Fruit fly (Drosophila melanogaster) whole organism, wandering third instar larva: ENCODE data around the gene CG17746.
A peak's percentile ranks its signal among the peaks of the same experiment; 100 is the strongest.

Experiments
- Abd-B ChIP-seq: fragments of >200 bp; optimal IDR thresholded peaks from 2 replicates; lab custom pipeline; 2017; ENCODE audit warnings: missing biosample characterization, missing genetic modification characterization
- CG32264 ChIP-seq: fragments of 200-800 bp; sonication (Bioruptor generic); optimal IDR thresholded peaks from 2 replicates; lab custom pipeline; 2016; ENCODE audit warnings: missing biosample characterization, missing genetic modification characterization
- CG9705 ChIP-seq: fragments of 200-800 bp; sonication (Bioruptor generic); optimal IDR thresholded peaks from 2 replicates; lab custom pipeline; 2018; ENCODE audit warnings: missing biosample characterization, mild to moderate bottlenecking, missing genetic modification characterization
- CrebA ChIP-seq: fragments of 200-800 bp; sonication (Bioruptor generic); optimal IDR thresholded peaks from 2 replicates; lab custom pipeline; 2016; ENCODE audit warnings: missing biosample characterization, mild to moderate bottlenecking, missing genetic modification characterization, borderline replicate concordance
- Dfd ChIP-seq: fragments of >200 bp; optimal IDR thresholded peaks from 2 replicates; lab custom pipeline; 2017; ENCODE audit warnings: missing biosample characterization, missing genetic modification characterization
- Dif ChIP-seq: fragments of 200-275, 200-300 bp; sonication (Bioruptor generic); optimal IDR thresholded peaks from 2 replicates; lab custom pipeline; 2018; ENCODE audit warnings: missing biosample characterization, missing genetic modification characterization; ENCODE audit not compliant: partially characterized antibody
- GATAd ChIP-seq: sonication (Bioruptor generic); optimal IDR thresholded peaks from 2 replicates; lab custom pipeline; 2016; ENCODE audit warnings: missing biosample characterization, missing genetic modification characterization
- HLH106 ChIP-seq: fragments of 200-800 bp; optimal IDR thresholded peaks from 3 replicates; lab custom pipeline; 2019; ENCODE audit warnings: missing biosample characterization, mild to moderate bottlenecking, missing genetic modification characterization, moderate library complexity
- Hnf4 ChIP-seq: fragments of 200-800 bp; sonication (Bioruptor generic); optimal IDR thresholded peaks from 2 replicates; lab custom pipeline; 2016; ENCODE audit warnings: missing biosample characterization, mild to moderate bottlenecking, missing genetic modification characterization
- Hr78 ChIP-seq: fragments of >200 bp; optimal IDR thresholded peaks from 2 replicates; lab custom pipeline; 2017; ENCODE audit warnings: missing biosample characterization, missing genetic modification characterization
- Hr83 ChIP-seq: fragments of 200-300 bp; sonication (Bioruptor generic); optimal IDR thresholded peaks from 2 replicates; lab custom pipeline; 2016; ENCODE audit warnings: missing biosample characterization, mild to moderate bottlenecking, missing genetic modification characterization, moderate library complexity; ENCODE audit not compliant: poor library complexity, severe bottlenecking
- Jra ChIP-seq: sonication (Bioruptor generic); optimal IDR thresholded peaks from 2 replicates; lab custom pipeline; 2016; ENCODE audit warnings: missing biosample characterization, missing genetic modification characterization
- Mio ChIP-seq: sonication (Bioruptor generic); optimal IDR thresholded peaks from 2 replicates; lab custom pipeline; 2016; ENCODE audit warnings: missing biosample characterization, missing genetic modification characterization
- Myc ChIP-seq: fragments of >200 bp; optimal IDR thresholded peaks from 2 replicates; lab custom pipeline; 2017
- N ChIP-seq: fragments of >200 bp; optimal IDR thresholded peaks from 2 replicates; lab custom pipeline; 2018; ENCODE audit warnings: missing biosample characterization, missing external identifiers, missing genetic modification characterization
- OdsH ChIP-seq: fragments of 200-800 bp; sonication (Bioruptor generic); optimal IDR thresholded peaks from 2 replicates; lab custom pipeline; 2016; ENCODE audit warnings: missing biosample characterization, mild to moderate bottlenecking, missing genetic modification characterization
- Rel ChIP-seq, 2 experiments: fragments of 200-800 bp; sonication (Bioruptor generic) in 1 of 2; optimal IDR thresholded peaks; 2 replicates in 1 of 2; 3 replicates in 1 of 2; lab custom pipeline; 2016 to 2019; ENCODE audit warnings: mild to moderate bottlenecking in 2 of 2, missing biosample characterization in 2 of 2, missing genetic modification characterization in 2 of 2, moderate library complexity in 1 of 2
- Sp1 ChIP-seq: fragments of 200-800 bp; sonication (Bioruptor generic); optimal IDR thresholded peaks from 3 replicates; lab custom pipeline; 2019; ENCODE audit warnings: missing biosample characterization, mild to moderate bottlenecking, missing genetic modification characterization, moderate library complexity
- Vsx2 ChIP-seq: fragments of 200-300, 225-300 bp; sonication (Bioruptor generic); optimal IDR thresholded peaks from 2 replicates; lab custom pipeline; 2018; ENCODE audit warnings: missing biosample characterization, missing genetic modification characterization; ENCODE audit not compliant: partially characterized antibody
- br ChIP-seq: fragments of 200-800 bp; sonication (Bioruptor generic); optimal IDR thresholded peaks from 2 replicates; lab custom pipeline; 2016; ENCODE audit warnings: missing biosample characterization, missing genetic modification characterization
- brk ChIP-seq: fragments of 200-800 bp; sonication (Bioruptor generic); optimal IDR thresholded peaks from 2 replicates; lab custom pipeline; 2016; ENCODE audit warnings: missing biosample characterization, mild to moderate bottlenecking, missing genetic modification characterization
- dl ChIP-seq, 2 experiments: fragments of 175-275, 200-275 bp in 1 of 2; fragments of 200-275 bp in 1 of 2; sonication (Bioruptor generic); optimal IDR thresholded peaks; lab custom pipeline; 2018; ENCODE audit warnings: mild to moderate bottlenecking in 2 of 2, missing biosample characterization in 2 of 2, missing genetic modification characterization in 2 of 2, moderate library complexity in 2 of 2; ENCODE audit not compliant: partially characterized antibody in 2 of 2, insufficient read depth in 1 of 2
- dmrt93B ChIP-seq: fragments of 200-800 bp; sonication (Bioruptor generic); optimal IDR thresholded peaks from 2 replicates; lab custom pipeline; 2018; ENCODE audit warnings: missing biosample characterization, mild to moderate bottlenecking, missing genetic modification characterization
- dsf ChIP-seq: sonication (Bioruptor generic); optimal IDR thresholded peaks from 2 replicates; lab custom pipeline; 2016; ENCODE audit warnings: missing biosample characterization, missing genetic modification characterization, borderline replicate concordance
- ey ChIP-seq: fragments of 200-800 bp; sonication (Bioruptor generic); optimal IDR thresholded peaks from 2 replicates; lab custom pipeline; 2016; ENCODE audit warnings: missing biosample characterization, missing genetic modification characterization
- foxo ChIP-seq, 2 experiments: fragments of 200-800 bp; sonication (Bioruptor generic); optimal IDR thresholded peaks; 2 replicates in 1 of 2; 3 replicates in 1 of 2; lab custom pipeline; 2016 to 2017; ENCODE audit warnings: missing biosample characterization in 2 of 2, missing genetic modification characterization in 2 of 2
- fru ChIP-seq: fragments of 200-800 bp; sonication (Bioruptor generic); optimal IDR thresholded peaks from 3 replicates; lab custom pipeline; 2016; ENCODE audit warnings: missing biosample characterization, mild to moderate bottlenecking, missing genetic modification characterization
- h ChIP-seq: fragments of 200-800 bp; sonication (Bioruptor generic); optimal IDR thresholded peaks from 3 replicates; lab custom pipeline; 2016; ENCODE audit warnings: missing biosample characterization, mild to moderate bottlenecking, missing genetic modification characterization
- jim ChIP-seq: fragments of 175-275, 200-325 bp; sonication (Bioruptor generic); optimal IDR thresholded peaks from 2 replicates; lab custom pipeline; 2016; ENCODE audit warnings: missing biosample characterization, mild to moderate bottlenecking, missing genetic modification characterization
- lola ChIP-seq: fragments of >200 bp; optimal IDR thresholded peaks from 2 replicates; lab custom pipeline; 2017; ENCODE audit warnings: missing biosample characterization, missing genetic modification characterization
- pan ChIP-seq: fragments of >200 bp; optimal IDR thresholded peaks from 2 replicates; lab custom pipeline; 2017
- psq ChIP-seq: fragments of 200-800 bp; sonication (Bioruptor generic); optimal IDR thresholded peaks from 3 replicates; lab custom pipeline; 2017; ENCODE audit warnings: missing biosample characterization, mild to moderate bottlenecking, missing genetic modification characterization, moderate library complexity
- rgr ChIP-seq: fragments of 200-800 bp; sonication (Bioruptor generic); optimal IDR thresholded peaks from 3 replicates; lab custom pipeline; 2016; ENCODE audit warnings: missing biosample characterization, mild to moderate bottlenecking, missing genetic modification characterization
- sage ChIP-seq: fragments of 200-800 bp; sonication (Bioruptor generic); optimal IDR thresholded peaks from 2 replicates; lab custom pipeline; 2016; ENCODE audit warnings: missing biosample characterization, mild to moderate bottlenecking, missing genetic modification characterization
- sv ChIP-seq: fragments of 200-800 bp; sonication (Bioruptor generic); optimal IDR thresholded peaks from 3 replicates; lab custom pipeline; 2016; ENCODE audit warnings: missing biosample characterization, missing genetic modification characterization
- tai ChIP-seq: sonication (Bioruptor generic); optimal IDR thresholded peaks from 2 replicates; lab custom pipeline; 2016; ENCODE audit warnings: missing biosample characterization, missing genetic modification characterization
- usp ChIP-seq: fragments of >200 bp; optimal IDR thresholded peaks from 2 replicates; lab custom pipeline; 2017; ENCODE audit warnings: missing biosample characterization, missing genetic modification characterization
- woc ChIP-seq: sonication (Bioruptor generic); optimal IDR thresholded peaks from 2 replicates; lab custom pipeline; 2016; ENCODE audit warnings: missing biosample characterization, mild to moderate bottlenecking, missing genetic modification characterization

CG17746 gene

DNA sequence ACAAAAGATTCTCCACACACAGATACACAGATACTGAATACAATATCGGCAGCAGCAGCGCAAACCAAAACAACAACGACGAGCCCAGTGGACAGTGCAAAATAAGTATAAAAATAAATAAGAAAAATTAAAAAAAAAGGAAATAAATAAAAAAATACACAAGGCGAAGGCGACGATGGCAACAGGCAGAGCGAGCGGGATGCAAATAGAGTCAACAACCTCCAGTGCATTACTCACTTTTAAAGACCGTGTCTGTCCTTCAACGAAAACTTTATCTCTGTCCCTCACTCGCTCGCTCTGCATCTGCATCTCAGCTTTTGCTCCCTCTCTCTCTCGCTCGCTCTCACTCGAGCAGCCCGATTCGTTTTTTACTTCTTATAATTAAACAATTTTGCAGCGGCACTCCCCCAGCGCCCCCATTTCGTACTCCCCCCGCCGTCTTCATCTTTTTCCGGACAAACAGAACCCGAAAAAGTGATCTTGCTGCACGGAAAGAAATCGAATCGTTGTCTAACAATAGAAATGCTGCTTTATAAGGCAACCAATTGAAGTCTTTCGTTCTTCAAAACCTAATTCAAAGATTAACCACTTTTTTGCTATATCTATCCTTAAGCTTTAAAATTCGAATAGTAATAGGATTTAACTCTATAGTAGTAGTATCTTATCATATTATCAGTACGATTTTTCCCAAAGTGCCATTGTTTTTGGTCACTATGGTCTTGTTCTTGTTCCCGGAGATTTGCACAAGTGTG, 7.2 kb upstream of the CG17746 start:
- TF ChIP-seq GATAd, result peak; percentile 25
- no peak for TF ChIP-seq lola (GFP tag; lab: Kevin White, UChicago)
- TF ChIP-seq Abd-B (GFP tag; lab: Kevin White, UChicago), result no peak
- TF ChIP-seq Vsx2 (GFP tag; lab: Kevin White, UChicago), result no peak
- no peak for TF ChIP-seq pan (lab: Kevin White, UChicago)
- peak; percentile 99 for TF ChIP-seq Sp1 (GFP tag; lab: Kevin White, UChicago)
- peak; percentile 58 for TF ChIP-seq Hnf4 (GFP tag; lab: Kevin White, UChicago)
- peak; percentile 97 for TF ChIP-seq sage (GFP tag; lab: Kevin White, UChicago)
- peak; percentile 89 for TF ChIP-seq h (GFP tag; lab: Kevin White, UChicago)
- peak; percentile 63 for TF ChIP-seq Hr83 (GFP tag; lab: Kevin White, UChicago)
- peak; percentile 99 for TF ChIP-seq jim (GFP tag; lab: Kevin White, UChicago)
- no peak for TF ChIP-seq Dfd
- peak; percentile 73 for TF ChIP-seq dmrt93B (GFP tag; lab: Kevin White, UChicago)
- TF ChIP-seq CG9705 (GFP tag; lab: Kevin White, UChicago), result peak; percentile 69
- TF ChIP-seq Rel (GFP tag; optimal IDR thresholded peaks at IDR 0.05; lab: Kevin White, UChicago), result peak; percentile 100
- TF ChIP-seq Rel (tag; optimal IDR thresholded peaks at IDR 0.05; lab: Kevin White, UChicago), result peak; percentile 91
- peak; percentile 90 for TF ChIP-seq HLH106 (tag; lab: Kevin White, UChicago)
- TF ChIP-seq br (GFP tag; lab: Kevin White, UChicago), result peak; percentile 90
- peak; percentile 61 for TF ChIP-seq Dif (GFP tag; lab: Kevin White, UChicago)
- TF ChIP-seq rgr, result peak; percentile 88
- peak; percentile 89 for TF ChIP-seq brk (GFP tag; lab: Kevin White, UChicago)
- TF ChIP-seq foxo (GFP tag; optimal IDR thresholded peaks at IDR 0.05; lab: Kevin White, UChicago), result peak; percentile 74 to 95
- TF ChIP-seq sv, result no peak
- TF ChIP-seq CG32264 (GFP tag; lab: Kevin White, UChicago), result peak; percentile 82
- peak; percentile 89 for TF ChIP-seq Jra (GFP tag; lab: Kevin White, UChicago)
- TF ChIP-seq Myc (lab: Kevin White, UChicago), result no peak
- TF ChIP-seq fru (GFP tag; lab: Kevin White, UChicago), result peak; percentile 96
- TF ChIP-seq usp (GFP tag; lab: Kevin White, UChicago), result no peak
- peak; percentile 80 for TF ChIP-seq tai
- TF ChIP-seq woc (GFP tag; lab: Kevin White, UChicago), result peak; percentile 86
- TF ChIP-seq CrebA (GFP tag; lab: Kevin White, UChicago), result peak; percentile 99
- TF ChIP-seq Mio (GFP tag; lab: Kevin White, UChicago), result no peak
- TF ChIP-seq psq (GFP tag; lab: Kevin White, UChicago), result peak; percentile 87
- TF ChIP-seq OdsH, result peak; percentile 85
- peak; percentile 32 to 59 for TF ChIP-seq dl (GFP tag; optimal IDR thresholded peaks at IDR 0.05; lab: Kevin White, UChicago; ENCODE audit: insufficient read depth in 1 of 2, partially characterized antibody in 2 of 2)
- no peak for TF ChIP-seq Hr78
- no peak for TF ChIP-seq N (GFP tag; lab: Kevin White, UChicago)
- peak; percentile 96 for TF ChIP-seq ey (GFP tag; lab: Kevin White, UChicago)
- no peak for TF ChIP-seq dsf (GFP tag; lab: Kevin White, UChicago)
- TF ChIP-seq, all 38 proteins: peak for 26

DNA sequence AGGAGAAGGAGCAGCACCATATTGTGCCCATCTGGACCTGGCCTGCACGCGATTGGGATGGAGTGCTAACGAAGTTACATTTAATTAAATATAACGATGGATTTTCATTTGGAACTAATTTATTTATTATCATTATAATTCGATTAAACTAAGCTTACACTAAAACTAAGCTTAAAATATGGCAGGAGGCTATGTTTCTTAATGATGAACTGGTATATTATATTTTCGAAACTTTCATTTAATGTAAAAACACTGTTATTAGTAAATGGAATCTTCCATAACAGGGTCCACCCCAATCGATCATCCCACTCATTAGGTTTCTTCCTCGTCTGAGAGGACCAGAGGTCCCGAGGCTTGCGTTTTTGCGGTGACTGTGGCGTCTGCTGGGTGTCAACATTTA, 5.8 kb upstream of the CG17746 start:
- no peak for TF ChIP-seq Hr78
- TF ChIP-seq lola (GFP tag; lab: Kevin White, UChicago), result no peak
- TF ChIP-seq OdsH, result peak; percentile 86
- TF ChIP-seq HLH106 (tag; lab: Kevin White, UChicago), result peak; percentile 83
- TF ChIP-seq Abd-B (GFP tag; lab: Kevin White, UChicago), result no peak
- TF ChIP-seq sv, result no peak
- TF ChIP-seq Dif (GFP tag; lab: Kevin White, UChicago), result no peak
- peak; percentile 28 for TF ChIP-seq CG32264 (GFP tag; lab: Kevin White, UChicago)
- no peak for TF ChIP-seq Hr83 (GFP tag; lab: Kevin White, UChicago)
- peak; percentile 73 for TF ChIP-seq ey (GFP tag; lab: Kevin White, UChicago)
- TF ChIP-seq Hnf4 (GFP tag; lab: Kevin White, UChicago), result peak; percentile 61
- TF ChIP-seq rgr, result peak; percentile 70
- peak; percentile 42 for TF ChIP-seq dmrt93B (GFP tag; lab: Kevin White, UChicago)
- TF ChIP-seq dsf (GFP tag; lab: Kevin White, UChicago), result no peak
- TF ChIP-seq pan (lab: Kevin White, UChicago), result no peak
- no peak for TF ChIP-seq GATAd
- peak; percentile 88 for TF ChIP-seq fru (GFP tag; lab: Kevin White, UChicago)
- TF ChIP-seq h (GFP tag; lab: Kevin White, UChicago), result peak; percentile 71
- no peak for TF ChIP-seq Mio (GFP tag; lab: Kevin White, UChicago)
- no peak for TF ChIP-seq jim (GFP tag; lab: Kevin White, UChicago)
- TF ChIP-seq woc (GFP tag; lab: Kevin White, UChicago), result peak; percentile 38
- TF ChIP-seq psq (GFP tag; lab: Kevin White, UChicago), result peak; percentile 67
- peak; percentile 86 for TF ChIP-seq br (GFP tag; lab: Kevin White, UChicago)
- TF ChIP-seq Vsx2 (GFP tag; lab: Kevin White, UChicago), result no peak
- TF ChIP-seq dl (GFP tag; optimal IDR thresholded peaks at IDR 0.05; lab: Kevin White, UChicago; ENCODE audit: insufficient read depth in 1 of 2, partially characterized antibody in 2 of 2), result no peak
- TF ChIP-seq Rel (GFP tag; optimal IDR thresholded peaks at IDR 0.05; lab: Kevin White, UChicago), result peak; percentile 25
- peak; percentile 17 for TF ChIP-seq Rel (tag; optimal IDR thresholded peaks at IDR 0.05; lab: Kevin White, UChicago)
- TF ChIP-seq foxo (GFP tag; optimal IDR thresholded peaks at IDR 0.05; lab: Kevin White, UChicago), result peak in 1 of 2 experiments; percentile 73
- TF ChIP-seq CG9705 (GFP tag; lab: Kevin White, UChicago), result peak; percentile 46
- TF ChIP-seq Jra (GFP tag; lab: Kevin White, UChicago), result no peak
- peak; percentile 43 for TF ChIP-seq sage (GFP tag; lab: Kevin White, UChicago)
- no peak for TF ChIP-seq usp (GFP tag; lab: Kevin White, UChicago)
- no peak for TF ChIP-seq Dfd
- TF ChIP-seq N (GFP tag; lab: Kevin White, UChicago), result no peak
- peak; percentile 91 for TF ChIP-seq Sp1 (GFP tag; lab: Kevin White, UChicago)
- TF ChIP-seq tai, result peak; percentile 52
- TF ChIP-seq CrebA (GFP tag; lab: Kevin White, UChicago), result peak; percentile 78
- no peak for TF ChIP-seq Myc (lab: Kevin White, UChicago)
- peak; percentile 72 for TF ChIP-seq brk (GFP tag; lab: Kevin White, UChicago)
